Fruit fly (Drosophila melanogaster): ENCODE data around the gene gcm.

DNA sequence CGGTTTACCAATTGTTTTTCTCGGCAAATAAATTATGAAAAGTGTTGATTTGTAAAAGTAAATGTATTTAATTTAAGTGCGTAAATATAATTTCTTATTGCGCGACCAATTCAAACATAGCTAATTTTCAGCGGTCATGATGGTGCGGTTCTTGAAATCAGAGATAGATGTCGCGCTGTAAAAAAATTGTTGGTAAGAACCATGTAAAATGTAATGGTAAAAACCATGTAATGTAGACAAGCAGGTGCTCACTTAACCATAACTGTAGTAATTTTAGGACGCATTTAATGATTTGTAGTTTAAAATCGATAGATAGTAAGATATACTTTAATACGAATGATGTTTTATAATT is 31.1 kb upstream of the gcm start:
- peak in 1 of 2 experiments; percentile 88 for TF ChIP-seq CTCF (optimal IDR thresholded peaks at IDR 0.05)
- no peak for TF ChIP-seq CG8478 (optimal IDR thresholded peaks at IDR 0.05)

Measured in S2 (cell line).